Worm (Caenorhabditis elegans): Measurements from ENCODE around the gene zhit-2.

DNA sequence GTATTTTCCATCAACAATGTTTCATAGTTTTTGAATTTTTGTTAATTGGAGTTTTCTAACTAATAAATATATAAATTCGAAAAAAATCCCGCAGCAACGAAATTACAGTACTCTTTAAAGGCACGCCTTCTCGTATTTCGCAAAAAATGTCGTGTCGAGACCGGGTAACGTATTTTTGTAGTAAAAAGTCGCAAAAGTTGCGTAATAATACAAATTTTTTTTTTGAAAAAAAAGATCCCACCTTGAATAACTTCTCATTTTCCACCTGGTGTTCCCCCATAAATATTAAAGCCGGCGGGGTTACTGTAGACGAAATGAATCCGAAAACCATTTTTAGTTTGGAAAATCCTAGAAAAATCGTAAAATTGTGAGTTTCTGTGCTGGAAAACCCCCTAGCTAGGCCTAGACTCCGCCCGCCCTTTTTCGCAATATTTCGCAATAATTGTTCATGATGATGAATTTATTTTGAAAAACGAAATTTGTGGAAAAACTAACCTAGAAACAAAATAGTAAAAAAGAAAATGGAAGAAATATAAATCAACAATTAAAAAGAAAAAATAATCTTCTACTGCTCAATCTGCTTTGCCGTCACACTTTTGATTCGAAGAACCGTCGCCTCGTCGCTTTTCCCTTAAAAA, 1.8 kb downstream of the zhit-2 start, which contains the start of gene F43C1.7:
- no peak for TF ChIP-seq ztf-6 (GFP tag; IDR thresholded peaks at IDR 0.05)
- TF ChIP-seq zim-3 (tag; optimal IDR thresholded peaks at IDR 0.05) = no peak
- no peak for TF ChIP-seq ztf-18 (tag; optimal IDR thresholded peaks at IDR 0.05)

Measured in whole organism, young adult.